Worm (Caenorhabditis elegans): ENCODE results near the gene fbxb-34.
A peak's percentile ranks its signal among the peaks of the same experiment; 100 is the strongest.

The fbxb-34 gene

DNA sequence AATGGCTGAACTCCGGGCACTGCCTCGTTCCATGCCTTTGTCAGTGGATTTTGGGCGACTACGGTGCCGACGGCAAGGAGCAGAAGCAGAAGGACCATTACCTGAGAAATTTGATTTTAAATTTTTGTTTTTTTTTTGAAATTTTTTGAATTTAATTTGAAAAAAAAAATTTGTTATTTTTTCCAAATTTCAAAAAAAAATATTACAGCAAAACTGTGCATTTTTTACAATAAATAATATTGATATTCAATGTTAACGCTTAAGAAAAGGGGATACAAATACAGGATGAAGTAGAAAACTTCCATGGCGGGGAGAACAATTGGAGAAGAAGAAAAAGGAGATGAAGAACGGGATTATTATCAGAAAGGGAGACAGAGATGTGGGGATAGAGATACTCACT lies 15.6 kb upstream of the fbxb-34 start, which contains the start of gene mlt-8:
Gene mlt-8, minus strand, starts transcription at position 101 of the 400 bp plus-strand sequence.
- TF ChIP-seq irx-1 (tag; optimal IDR thresholded peaks at IDR 0.05) (no peak), rnt-1 (tag; optimal IDR thresholded peaks at IDR 0.05) (no peak), ceh-88 (GFP tag; IDR thresholded peaks at IDR 0.05) (no peak), pqm-1 (tag; optimal IDR thresholded peaks at IDR 0.05) (no peak), xbp-1 (tag; optimal IDR thresholded peaks at IDR 0.05) (no peak), elt-2 (tag; optimal IDR thresholded peaks at IDR 0.05) (no peak), blmp-1 (tag; optimal IDR thresholded peaks at IDR 0.05) (peak; percentile 17), hlh-4 (tag; optimal IDR thresholded peaks at IDR 0.05) (no peak)

DNA sequence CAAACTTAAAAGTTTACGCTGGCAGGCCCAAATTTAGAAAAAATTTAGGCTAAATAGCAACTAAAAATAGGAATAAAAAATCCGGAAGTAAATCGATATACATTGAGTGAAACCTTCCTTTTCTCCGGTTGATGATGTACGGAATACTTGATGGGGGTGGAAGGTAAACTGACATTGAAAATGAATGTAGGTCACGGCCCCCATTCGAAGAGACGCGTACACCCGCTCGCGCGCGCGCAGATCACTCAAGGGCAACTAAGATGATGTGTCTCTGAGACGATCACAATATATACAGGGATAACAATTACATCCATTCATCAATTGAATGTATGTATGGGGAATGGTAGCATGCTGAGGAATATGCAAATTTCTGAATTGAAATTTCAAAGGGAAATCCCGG lies 13.6 kb upstream of the fbxb-34 start:
- TF ChIP-seq nhr-77 (tag; optimal IDR thresholded peaks at IDR 0.05) (no peak), F16B12.6 (tag; optimal IDR thresholded peaks at IDR 0.05) (no peak), nhr-85 (tag) (peak; percentile 81), blmp-1 (tag; optimal IDR thresholded peaks at IDR 0.05) (peak; percentile 90), tlp-1 (tag; optimal IDR thresholded peaks at IDR 0.05) (no peak), nhr-20 (tag; optimal IDR thresholded peaks at IDR 0.05) (no peak), tbx-2 (tag; optimal IDR thresholded peaks at IDR 0.05) (no peak)

DNA sequence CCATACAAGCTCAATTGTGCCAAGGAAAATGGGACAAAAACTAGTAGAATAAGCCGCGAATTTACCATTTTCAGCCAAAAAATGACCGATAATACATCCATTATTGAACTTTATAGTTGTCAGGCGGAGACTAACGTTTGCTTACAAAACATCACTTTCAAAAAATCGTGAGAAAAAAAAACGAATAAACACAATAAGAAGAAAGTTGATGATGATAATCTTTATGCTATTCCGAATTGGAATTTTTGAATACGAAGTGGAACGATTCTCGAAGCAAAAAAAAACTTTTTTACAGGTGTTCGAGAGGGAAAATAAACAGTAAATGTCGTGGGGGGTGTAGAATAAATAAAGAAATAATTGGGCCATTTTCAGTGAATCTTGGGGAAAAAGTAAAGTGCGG lies 10.0 kb upstream of the fbxb-34 start, which contains the start of gene W08F4.7:
Gene W08F4.7, minus strand, starts transcription at position 101 of the 400 bp plus-strand sequence.
- TF ChIP-seq nhr-85 (tag) (peak; percentile 8), efl-3 (GFP tag; optimal IDR thresholded peaks at IDR 0.05) (no peak)

ce11 chrII:578803-579202 lies 8.8 kb upstream of the fbxb-34 start:
- TF ChIP-seq skn-1 (tag; optimal IDR thresholded peaks at IDR 0.05) (no peak), efl-1 (optimal IDR thresholded peaks at IDR 0.05) (no peak), efl-1 (GFP tag; optimal IDR thresholded peaks at IDR 0.05 in 1 of 2) (peak in 1 of 2 experiments; percentile 89), lsy-2 (tag; optimal IDR thresholded peaks at IDR 0.05) (no peak)

ce11 chrII:580189-580643 lies 7.4 kb upstream of the fbxb-34 start, which contains the start of the genes cdc-37 and W08F4.3:
TSS of gene cdc-37 (minus strand) at chrII:580593.
TSS of gene W08F4.3 (plus strand) at chrII:580602.
- TF ChIP-seq Y116A8C.19 (tag; optimal IDR thresholded peaks at IDR 0.05; ENCODE audit: borderline replicate concordance) (no peak), efl-1 (optimal IDR thresholded peaks at IDR 0.05) (peak; percentile 48 to 67), efl-1 (GFP tag; optimal IDR thresholded peaks at IDR 0.05 in 1 of 2) (peak; percentile 62 to 94), vab-15 (tag; optimal IDR thresholded peaks at IDR 0.05) (no peak), unc-62 (GFP tag; optimal IDR thresholded peaks at IDR 0.05) (no peak), nhr-28 (tag; optimal IDR thresholded peaks at IDR 0.05) (no peak), snu-23 (GFP tag; optimal IDR thresholded peaks at IDR 0.05) (peak; percentile 21), blmp-1 (tag; optimal IDR thresholded peaks at IDR 0.05) (no peak), nhr-85 (tag) (peak; percentile 17), aha-1 (tag; optimal IDR thresholded peaks at IDR 0.05) (no peak), mep-1 (tag; optimal IDR thresholded peaks at IDR 0.05) (peak; percentile 7), ceh-90 (tag; optimal IDR thresholded peaks at IDR 0.05) (no peak), ceh-82 (tag; optimal IDR thresholded peaks at IDR 0.05) (peak in 1 of 3 experiments; percentile 23), sox-4 (tag; optimal IDR thresholded peaks at IDR 0.05) (no peak), xbp-1 (tag; optimal IDR thresholded peaks at IDR 0.05) (no peak), pqm-1 (tag; optimal IDR thresholded peaks at IDR 0.05) (no peak), C04F5.9 (tag; optimal IDR thresholded peaks at IDR 0.05) (no peak), fkh-4 (tag; optimal IDR thresholded peaks at IDR 0.05; ENCODE audit: borderline replicate concordance) (no peak), ces-1 (GFP tag; optimal IDR thresholded peaks at IDR 0.05) (no peak), fos-1 (tag; optimal IDR thresholded peaks at IDR 0.05) (peak; percentile 24), elt-3 (tag; optimal IDR thresholded peaks at IDR 0.05) (no peak), isw-1 (GFP tag; IDR thresholded peaks at IDR 0.05) (no peak), nhr-20 (tag; optimal IDR thresholded peaks at IDR 0.05) (no peak), dpl-1 (GFP tag; optimal IDR thresholded peaks at IDR 0.05) (peak in 2 of 3 experiments; percentile 44 to 50), efl-3 (GFP tag; optimal IDR thresholded peaks at IDR 0.05) (no peak), lin-35 (GFP tag; optimal IDR thresholded peaks at IDR 0.05) (peak; percentile 39 to 48), nhr-11 (tag; optimal IDR thresholded peaks at IDR 0.05) (no peak), nhr-47 (tag; optimal IDR thresholded peaks at IDR 0.05) (peak; percentile 5), egl-13 (tag; optimal IDR thresholded peaks at IDR 0.05) (no peak), F16B12.6 (tag; optimal IDR thresholded peaks at IDR 0.05) (peak; percentile 94), ceh-63 (GFP tag; optimal IDR thresholded peaks at IDR 0.05) (no peak), fkh-10 (GFP tag; optimal IDR thresholded peaks at IDR 0.05) (no peak), lin-14 (GFP tag; optimal IDR thresholded peaks at IDR 0.05) (no peak), hlh-4 (tag; optimal IDR thresholded peaks at IDR 0.05) (no peak), lin-13 (GFP tag; optimal IDR thresholded peaks at IDR 0.05) (no peak), aly-2 (tag; optimal IDR thresholded peaks at IDR 0.05) (no peak)
